Fruit fly (Drosophila melanogaster): Measurements from ENCODE around the gene CG4456.
A peak's percentile ranks its signal among the peaks of the same experiment; 100 is the strongest.

Gene CG4456

DNA sequence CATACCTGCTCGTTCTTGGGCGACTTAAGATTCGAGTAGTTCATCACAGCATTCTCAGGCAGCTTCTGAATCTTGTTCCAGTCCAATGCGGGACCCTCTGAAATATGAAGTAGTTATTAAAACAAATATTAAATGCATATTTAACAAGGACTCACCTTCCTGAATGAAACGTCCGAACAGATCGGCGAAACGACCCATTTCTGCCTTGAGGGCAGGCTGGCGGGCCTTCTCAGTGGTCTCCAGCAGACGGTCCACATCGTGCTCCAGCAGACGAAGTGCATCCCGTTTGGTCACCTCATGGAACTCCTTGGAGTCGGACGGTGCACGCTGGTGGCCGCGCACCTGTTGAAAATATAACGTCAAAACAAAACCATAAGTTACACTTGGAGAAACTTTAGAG lies 18.8 kb upstream of the CG4456 start, which contains the start of gene CG32040:
Gene CG32040, plus strand, starts transcription at position 301 of the 400 bp plus-strand sequence.
- TF ChIP-seq CrebA (GFP tag; optimal IDR thresholded peaks at IDR 0.05; ENCODE audit: borderline replicate concordance) (no peak), tai (GFP tag; optimal IDR thresholded peaks at IDR 0.05) (no peak), Myc (optimal IDR thresholded peaks at IDR 0.05) (no peak), dl (GFP tag; optimal IDR thresholded peaks at IDR 0.05; ENCODE audit: insufficient read depth in 1 of 2, partially characterized antibody in 2 of 2) (no peak), Hr83 (GFP tag; optimal IDR thresholded peaks at IDR 0.05; ENCODE audit: poor library complexity, severe bottlenecking) (no peak), Hnf4 (GFP tag; optimal IDR thresholded peaks at IDR 0.05) (no peak), usp (GFP tag; optimal IDR thresholded peaks at IDR 0.05) (no peak), jim (GFP tag; optimal IDR thresholded peaks at IDR 0.05) (no peak), Dif (GFP tag; optimal IDR thresholded peaks at IDR 0.05; ENCODE audit: partially characterized antibody) (no peak), lola (GFP tag; optimal IDR thresholded peaks at IDR 0.05) (no peak), foxo (GFP tag; optimal IDR thresholded peaks at IDR 0.05) (no peak), woc (GFP tag; optimal IDR thresholded peaks at IDR 0.05) (no peak), fru (GFP tag; optimal IDR thresholded peaks at IDR 0.05) (no peak)

dm6 chr3L:9355555-9355954 lies 17.0 kb upstream of the CG4456 start:
- no peak for TF ChIP-seq tai (GFP tag; optimal IDR thresholded peaks at IDR 0.05)
- no peak for TF ChIP-seq jim (GFP tag; optimal IDR thresholded peaks at IDR 0.05)
- no peak for TF ChIP-seq Dfd (GFP tag; optimal IDR thresholded peaks at IDR 0.05)
- no peak for TF ChIP-seq sage (GFP tag; optimal IDR thresholded peaks at IDR 0.05)
- no peak for TF ChIP-seq Rel (GFP tag; optimal IDR thresholded peaks at IDR 0.05)
- no peak for TF ChIP-seq Rel (tag; optimal IDR thresholded peaks at IDR 0.05)
- no peak for TF ChIP-seq Hr78 (GFP tag; optimal IDR thresholded peaks at IDR 0.05)
- TF ChIP-seq lola (GFP tag; optimal IDR thresholded peaks at IDR 0.05), result no peak
- TF ChIP-seq Dif (GFP tag; optimal IDR thresholded peaks at IDR 0.05; ENCODE audit: partially characterized antibody), result no peak
- no peak for TF ChIP-seq foxo (GFP tag; optimal IDR thresholded peaks at IDR 0.05)
- no peak for TF ChIP-seq br (GFP tag; optimal IDR thresholded peaks at IDR 0.05)
- TF ChIP-seq ey (GFP tag; optimal IDR thresholded peaks at IDR 0.05), result no peak
- TF ChIP-seq Jra (GFP tag; optimal IDR thresholded peaks at IDR 0.05), result no peak
- TF ChIP-seq dl (GFP tag; optimal IDR thresholded peaks at IDR 0.05; ENCODE audit: insufficient read depth in 1 of 2, partially characterized antibody in 2 of 2), result no peak
- TF ChIP-seq woc (GFP tag; optimal IDR thresholded peaks at IDR 0.05), result no peak
- TF ChIP-seq CG9705 (GFP tag; optimal IDR thresholded peaks at IDR 0.05), result no peak
- TF ChIP-seq N (GFP tag; optimal IDR thresholded peaks at IDR 0.05), result no peak
- TF ChIP-seq GATAd (GFP tag; optimal IDR thresholded peaks at IDR 0.05), result no peak
- TF ChIP-seq dsf (GFP tag; optimal IDR thresholded peaks at IDR 0.05; ENCODE audit: borderline replicate concordance), result no peak
- TF ChIP-seq pan (optimal IDR thresholded peaks at IDR 0.05), result no peak

dm6 chr3L:9356138-9356753 lies 16.3 kb upstream of the CG4456 start:
- TF ChIP-seq ey (GFP tag; optimal IDR thresholded peaks at IDR 0.05), result no peak
- TF ChIP-seq sv (GFP tag; optimal IDR thresholded peaks at IDR 0.05), result no peak
- TF ChIP-seq Rel (GFP tag; optimal IDR thresholded peaks at IDR 0.05), result no peak
- TF ChIP-seq Rel (tag; optimal IDR thresholded peaks at IDR 0.05), result no peak
- TF ChIP-seq CG9705 (GFP tag; optimal IDR thresholded peaks at IDR 0.05), result no peak
- no peak for TF ChIP-seq rgr (GFP tag; optimal IDR thresholded peaks at IDR 0.05)
- TF ChIP-seq OdsH (GFP tag; optimal IDR thresholded peaks at IDR 0.05), result no peak
- no peak for TF ChIP-seq Jra (GFP tag; optimal IDR thresholded peaks at IDR 0.05)
- TF ChIP-seq Hnf4 (GFP tag; optimal IDR thresholded peaks at IDR 0.05), result no peak
- TF ChIP-seq Myc (optimal IDR thresholded peaks at IDR 0.05), result no peak
- no peak for TF ChIP-seq Hr83 (GFP tag; optimal IDR thresholded peaks at IDR 0.05; ENCODE audit: poor library complexity, severe bottlenecking)
- no peak for TF ChIP-seq jim (GFP tag; optimal IDR thresholded peaks at IDR 0.05)

dm6 chr3L:9357830-9358712 lies 14.5 kb upstream of the CG4456 start:
- TF ChIP-seq Jra (GFP tag; optimal IDR thresholded peaks at IDR 0.05), result no peak
- no peak for TF ChIP-seq dsf (GFP tag; optimal IDR thresholded peaks at IDR 0.05; ENCODE audit: borderline replicate concordance)
- TF ChIP-seq sage (GFP tag; optimal IDR thresholded peaks at IDR 0.05), result no peak
- no peak for TF ChIP-seq Hr83 (GFP tag; optimal IDR thresholded peaks at IDR 0.05; ENCODE audit: poor library complexity, severe bottlenecking)
- TF ChIP-seq CG32264 (GFP tag; optimal IDR thresholded peaks at IDR 0.05), result no peak
- peak; percentile 28 for TF ChIP-seq Rel (GFP tag; optimal IDR thresholded peaks at IDR 0.05)
- TF ChIP-seq Rel (tag; optimal IDR thresholded peaks at IDR 0.05), result peak; percentile 57
- TF ChIP-seq Vsx2 (GFP tag; optimal IDR thresholded peaks at IDR 0.05; ENCODE audit: partially characterized antibody), result no peak
- no peak for TF ChIP-seq dl (GFP tag; optimal IDR thresholded peaks at IDR 0.05; ENCODE audit: insufficient read depth in 1 of 2, partially characterized antibody in 2 of 2)
- TF ChIP-seq Hnf4 (GFP tag; optimal IDR thresholded peaks at IDR 0.05), result no peak
- TF ChIP-seq CG9705 (GFP tag; optimal IDR thresholded peaks at IDR 0.05), result no peak
- no peak for TF ChIP-seq dmrt93B (GFP tag; optimal IDR thresholded peaks at IDR 0.05)
- no peak for TF ChIP-seq rgr (GFP tag; optimal IDR thresholded peaks at IDR 0.05)
- TF ChIP-seq Dfd (GFP tag; optimal IDR thresholded peaks at IDR 0.05), result no peak
- TF ChIP-seq h (GFP tag; optimal IDR thresholded peaks at IDR 0.05), result peak; percentile 27
- TF ChIP-seq N (GFP tag; optimal IDR thresholded peaks at IDR 0.05), result no peak
- peak; percentile 75 for TF ChIP-seq psq (GFP tag; optimal IDR thresholded peaks at IDR 0.05)
- TF ChIP-seq br (GFP tag; optimal IDR thresholded peaks at IDR 0.05), result no peak
- TF ChIP-seq OdsH (GFP tag; optimal IDR thresholded peaks at IDR 0.05), result no peak
- no peak for TF ChIP-seq GATAd (GFP tag; optimal IDR thresholded peaks at IDR 0.05)
- TF ChIP-seq Sp1 (GFP tag; optimal IDR thresholded peaks at IDR 0.05), result peak; percentile 26
- TF ChIP-seq sv (GFP tag; optimal IDR thresholded peaks at IDR 0.05), result no peak
- no peak for TF ChIP-seq Dif (GFP tag; optimal IDR thresholded peaks at IDR 0.05; ENCODE audit: partially characterized antibody)
- TF ChIP-seq Myc (optimal IDR thresholded peaks at IDR 0.05), result no peak
- no peak for TF ChIP-seq Hr78 (GFP tag; optimal IDR thresholded peaks at IDR 0.05)
- no peak for TF ChIP-seq ey (GFP tag; optimal IDR thresholded peaks at IDR 0.05)
- TF ChIP-seq HLH106 (tag; optimal IDR thresholded peaks at IDR 0.05), result no peak
- no peak for TF ChIP-seq jim (GFP tag; optimal IDR thresholded peaks at IDR 0.05)
- no peak for TF ChIP-seq woc (GFP tag; optimal IDR thresholded peaks at IDR 0.05)
